Worm (Caenorhabditis elegans) whole organism, young adult: ENCODE measurements around the gene C25F9.15.

Experiments
- C06A6.2 ChIP-seq: fragments of 200-800 bp; sonication (Bioruptor generic); conservative IDR thresholded peaks from 2 replicates; pipeline ENCODE4 v1.3.6; 2022; ENCODE audit warnings: missing genetic modification characterization, missing compliant biosample characterization
- D2030.7 ChIP-seq: fragments of 200-800 bp; sonication (Bioruptor generic); IDR thresholded peaks from 2 replicates; pipeline ENCODE4 v1.3.6; 2022; ENCODE audit warnings: missing genetic modification reagents, missing genetic modification characterization, missing compliant biosample characterization
- F10E7.11 ChIP-seq: sonication (generic microtip); optimal IDR thresholded peaks from 2 replicates; lab custom pipeline; 2017; ENCODE audit warnings: mild to moderate bottlenecking, missing genetic modification characterization, moderate library complexity, missing compliant biosample characterization
- F39B2.1 ChIP-seq: fragments of 200-800 bp; sonication (Bioruptor generic); IDR thresholded peaks from 2 replicates; pipeline ENCODE4 v1.3.6; 2022; ENCODE audit warnings: missing genetic modification reagents, missing genetic modification characterization, missing compliant biosample characterization
- F57A8.1 ChIP-seq: fragments of 200-800 bp; sonication (Bioruptor generic); optimal IDR thresholded peaks from 2 replicates; lab custom pipeline; 2018; ENCODE audit warnings: mild to moderate bottlenecking, missing genetic modification characterization, moderate library complexity, missing compliant biosample characterization
- Y53G8AR.9 ChIP-seq: fragments of 200-800 bp; sonication (Bioruptor generic); conservative IDR thresholded peaks from 2 replicates; pipeline ENCODE4 v1.3.6; 2022; ENCODE audit warnings: missing genetic modification reagents, missing genetic modification characterization, missing compliant biosample characterization
- Y56A3A.18 ChIP-seq: fragments of 200-800 bp; sonication (Bioruptor generic); IDR thresholded peaks from 2 replicates; pipeline ENCODE4 v1.3.6; 2022; ENCODE audit warnings: missing genetic modification reagents, missing genetic modification characterization, missing compliant biosample characterization
- Y67H2A.10 ChIP-seq: fragments of 200-800 bp; sonication (Bioruptor generic); conservative IDR thresholded peaks from 2 replicates; pipeline ENCODE4 v1.3.6; 2022; ENCODE audit warnings: missing genetic modification reagents, missing genetic modification characterization, missing compliant biosample characterization
- Y95B8A.8 ChIP-seq: fragments of 200-800 bp; sonication (Bioruptor generic); IDR thresholded peaks from 2 replicates; pipeline ENCODE4 v1.3.6; 2022; ENCODE audit warnings: missing genetic modification reagents, missing genetic modification characterization, missing compliant biosample characterization
- aptf-2 ChIP-seq: fragments of 200-800 bp; sonication (Bioruptor generic); conservative IDR thresholded peaks from 2 replicates; pipeline ENCODE4 v1.3.6; 2022; ENCODE audit warnings: missing genetic modification reagents, missing genetic modification characterization, missing compliant biosample characterization
- attf-3 ChIP-seq: fragments of 200-800 bp; sonication (Bioruptor generic); conservative IDR thresholded peaks from 2 replicates; pipeline ENCODE4 v1.3.6; 2022; ENCODE audit warnings: missing genetic modification reagents, missing genetic modification characterization, missing compliant biosample characterization
- bed-2 ChIP-seq: fragments of 200-800 bp; sonication (Bioruptor generic); IDR thresholded peaks from 2 replicates; pipeline ENCODE4 v1.3.6; 2022; ENCODE audit warnings: missing genetic modification reagents, missing genetic modification characterization, missing compliant biosample characterization
- cebp-1 ChIP-seq, 2 experiments: fragments of 200-800 bp in 1 of 2; sonication (Bioruptor generic) in 1 of 2; sonication (generic microtip) in 1 of 2; IDR thresholded peaks in 1 of 2; optimal IDR thresholded peaks in 1 of 2; 2 replicates each; pipeline versions ENCODE4 v1.3.6 to Lab custom; 2017 to 2022; ENCODE audit warnings: missing compliant biosample characterization in 2 of 2, missing genetic modification characterization in 2 of 2, mild to moderate bottlenecking in 1 of 2, missing genetic modification reagents in 1 of 2, moderate library complexity in 1 of 2
- ceh-91 ChIP-seq: fragments of 200-800 bp; sonication (Bioruptor generic); IDR thresholded peaks from 2 replicates; pipeline ENCODE4 v1.3.6; 2022; ENCODE audit warnings: missing genetic modification reagents, missing genetic modification characterization, missing compliant biosample characterization
- chd-7 ChIP-seq: sonication (generic microtip); optimal IDR thresholded peaks from 2 replicates; lab custom pipeline; 2016; ENCODE audit warnings: mild to moderate bottlenecking, missing genetic modification characterization, moderate library complexity, missing compliant biosample characterization
- efl-1 ChIP-seq: fragments of 150-350 bp; optimal IDR thresholded peaks from 2 replicates; lab custom pipeline; 2014; ENCODE audit warnings: missing biosample characterization, missing genetic modification reagents, missing genetic modification characterization
- egl-44 ChIP-seq: fragments of 200-800 bp; sonication (Bioruptor generic); IDR thresholded peaks from 2 replicates; pipeline ENCODE4 v1.3.6; 2022; ENCODE audit warnings: missing genetic modification reagents, missing genetic modification characterization, missing compliant biosample characterization
- him-1 ChIP-seq: sonication (generic microtip); optimal IDR thresholded peaks from 2 replicates; lab custom pipeline; 2016; ENCODE audit warnings: missing genotype, missing genetic modification reagents, missing genetic modification characterization, missing compliant biosample characterization
- let-526 ChIP-seq: fragments of 200-800 bp; sonication (Bioruptor generic); IDR thresholded peaks from 2 replicates; pipeline ENCODE4 v1.3.6; 2022; ENCODE audit warnings: missing genetic modification reagents, missing genetic modification characterization, missing compliant biosample characterization
- lin-40 ChIP-seq: sonication (generic microtip); optimal IDR thresholded peaks from 2 replicates; lab custom pipeline; 2016; ENCODE audit warnings: missing genetic modification characterization, mild to moderate bottlenecking, missing compliant biosample characterization, missing genotype, missing genetic modification reagents
- lin-54 ChIP-seq: fragments of 200-800 bp; sonication (Bioruptor generic); optimal IDR thresholded peaks from 2 replicates; lab custom pipeline; 2018; ENCODE audit warnings: mild to moderate bottlenecking, missing genetic modification characterization, missing compliant biosample characterization
- lsl-1 ChIP-seq: fragments of 200-800 bp; sonication (Bioruptor generic); optimal IDR thresholded peaks from 2 replicates; lab custom pipeline; 2018; ENCODE audit warnings: mild to moderate bottlenecking, missing genetic modification characterization, moderate library complexity, missing compliant biosample characterization
- madf-3 ChIP-seq: fragments of 200-800 bp; sonication (Bioruptor generic); IDR thresholded peaks from 2 replicates; pipeline ENCODE4 v1.3.6; 2022; ENCODE audit warnings: missing genetic modification reagents, missing genetic modification characterization, missing compliant biosample characterization
- madf-6 ChIP-seq: fragments of 200-800 bp; sonication (Bioruptor generic); IDR thresholded peaks from 2 replicates; pipeline ENCODE4 v1.3.6; 2022; ENCODE audit warnings: missing genetic modification reagents, missing genetic modification characterization, missing compliant biosample characterization
- mes-4 ChIP-seq: sonication (generic microtip); optimal IDR thresholded peaks from 2 replicates; lab custom pipeline; 2016; ENCODE audit warnings: missing genotype, missing genetic modification characterization, missing compliant biosample characterization
- nhr-120 ChIP-seq: fragments of 200-800 bp; sonication (Bioruptor generic); IDR thresholded peaks from 2 replicates; pipeline ENCODE4 v1.3.6; 2022; ENCODE audit warnings: missing genetic modification characterization, missing compliant biosample characterization
- nhr-80 ChIP-seq: sonication (generic microtip); optimal IDR thresholded peaks from 2 replicates; lab custom pipeline; 2016; ENCODE audit warnings: missing genetic modification characterization, missing compliant biosample characterization
- rcor-1 ChIP-seq: fragments of 200-800 bp; sonication (Bioruptor generic); IDR thresholded peaks from 2 replicates; pipeline ENCODE4 v1.3.6; 2022; ENCODE audit warnings: missing genetic modification reagents, missing genetic modification characterization, missing compliant biosample characterization
- repo-1 ChIP-seq: sonication (generic microtip); optimal IDR thresholded peaks from 2 replicates; lab custom pipeline; 2017; ENCODE audit warnings: mild to moderate bottlenecking, missing genetic modification characterization, missing compliant biosample characterization
- rpc-1 ChIP-seq, 2 experiments: fragments of 150-350 bp in 1 of 2; sonication (generic microtip) in 1 of 2; optimal IDR thresholded peaks; 2 replicates each; lab custom pipeline; 2014 to 2018; ENCODE audit warnings: missing biosample characterization in 1 of 2, missing genetic modification characterization in 1 of 2, missing genetic modification reagents in 1 of 2, missing genotype in 1 of 2
- sdz-38 ChIP-seq: sonication (generic microtip); optimal IDR thresholded peaks from 2 replicates; lab custom pipeline; 2016; ENCODE audit warnings: missing genotype, missing genetic modification characterization, missing compliant biosample characterization
- snpc-4 ChIP-seq, 5 experiments: fragments of 150-350 bp in 1 of 5; sonication (generic microtip) in 4 of 5; optimal IDR thresholded peaks; 2 replicates each; lab custom pipeline; 2014 to 2018; ENCODE audit warnings: missing genetic modification characterization in 5 of 5, missing biosample characterization in 3 of 5, antibody characterized with exemption in 2 of 5, mild to moderate bottlenecking in 2 of 5, missing compliant biosample characterization in 2 of 5, missing genotype in 2 of 5, moderate library complexity in 2 of 5, missing genetic modification reagents in 1 of 5
- zim-3 ChIP-seq: sonication (generic microtip); optimal IDR thresholded peaks from 2 replicates; lab custom pipeline; 2017; ENCODE audit warnings: mild to moderate bottlenecking, missing genetic modification characterization, moderate library complexity, missing compliant biosample characterization
- ztf-3 ChIP-seq: fragments of 200-800 bp; sonication (Bioruptor generic); optimal IDR thresholded peaks from 2 replicates; lab custom pipeline; 2018; ENCODE audit warnings: mild to moderate bottlenecking, missing genetic modification characterization, missing compliant biosample characterization

C25F9.15 gene

DNA sequence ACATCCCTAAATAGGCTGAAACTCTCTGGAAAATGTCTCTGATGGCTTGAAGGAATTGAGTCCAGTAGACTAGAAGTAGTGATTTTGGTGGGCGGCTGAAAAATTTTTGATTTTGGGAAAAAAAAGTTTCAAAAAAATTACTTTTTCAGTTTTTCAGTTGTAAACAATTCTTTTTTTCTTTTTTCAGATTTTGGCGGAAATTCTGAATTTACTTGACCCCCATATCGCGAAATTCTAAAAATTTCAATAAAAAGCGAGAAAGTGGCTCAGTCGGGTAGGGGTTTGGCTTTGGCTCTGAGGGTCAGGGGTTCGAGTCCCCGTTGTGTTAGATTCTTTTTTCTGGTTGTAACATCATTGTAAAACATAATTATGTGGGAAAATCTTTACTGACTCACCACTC is 13.1 kb downstream of the C25F9.15 start, which contains the start of gene srw-85:
TSS of gene srw-85 (minus strand) at position 101 of the 400 bp plus-strand sequence.
- no peak for TF ChIP-seq F10E7.11
- no peak for TF ChIP-seq rpc-1 (optimal IDR thresholded peaks at IDR 0.05; lab: Kevin White, UChicago)
- peak; percentile 16 for TF ChIP-seq rpc-1 (tag; optimal IDR thresholded peaks at IDR 0.05; lab: Kevin White, UChicago)
- no peak for TF ChIP-seq aptf-2 (GFP tag; lab: Robert Waterston, UW)
- no peak for TF ChIP-seq bed-2 (GFP tag; lab: Robert Waterston, UW)
- TF ChIP-seq snpc-4 (GFP tag; optimal IDR thresholded peaks at IDR 0.05; lab: Kevin White, UChicago): no peak
- TF ChIP-seq snpc-4 (tag; optimal IDR thresholded peaks at IDR 0.05; lab: Kevin White, UChicago): no peak
- TF ChIP-seq lin-40 (tag; lab: Kevin White, UChicago): no peak
- no peak for TF ChIP-seq ceh-91
- no peak for TF ChIP-seq zim-3

- TF ChIP-seq cebp-1 (GFP tag; IDR thresholded peaks at IDR 0.05; lab: Robert Waterston, UW): peak; percentile 53; the same call in 1 of the 2 replicates
- peak; percentile 57 for TF ChIP-seq cebp-1 (tag; optimal IDR thresholded peaks at IDR 0.05; lab: Kevin White, UChicago)
- no peak for TF ChIP-seq chd-7 (tag; lab: Kevin White, UChicago)
- TF ChIP-seq snpc-4 (GFP tag; optimal IDR thresholded peaks at IDR 0.05; lab: Kevin White, UChicago): no peak
- TF ChIP-seq snpc-4 (tag; optimal IDR thresholded peaks at IDR 0.05; lab: Kevin White, UChicago): no peak
Observed at ce11 chrV:19432030-19432429, 14.1 kb downstream of the C25F9.15 start.

DNA sequence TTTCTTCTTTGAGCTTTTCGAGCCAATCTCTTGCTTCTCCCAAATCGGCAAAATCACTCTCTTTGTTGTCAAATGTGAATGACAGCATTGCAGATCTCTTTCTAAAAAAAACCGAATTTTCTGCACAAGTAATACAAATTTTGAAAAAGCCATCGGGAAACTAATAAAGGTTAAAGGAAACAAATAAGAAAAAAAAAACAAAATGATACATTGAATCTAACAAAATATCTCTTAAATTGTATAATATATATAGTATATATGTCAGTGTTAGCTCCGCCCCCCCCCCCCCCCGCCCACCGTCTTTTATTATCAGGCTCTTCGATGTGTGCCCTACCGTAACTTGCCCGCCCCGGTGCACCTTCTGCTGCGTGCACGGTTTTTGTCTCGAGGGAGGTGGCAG is 15.0 kb downstream of the C25F9.15 start, which contains the start of gene C25F9.11:
TSS of gene C25F9.11 (minus strand) at position 101 of the 400 bp plus-strand sequence.
- no peak for TF ChIP-seq him-1 (tag; lab: Kevin White, UChicago)
- TF ChIP-seq repo-1: no peak
- no peak for TF ChIP-seq Y53G8AR.9 (GFP tag; lab: Robert Waterston, UW)
- no peak for TF ChIP-seq madf-6
- no peak for TF ChIP-seq C06A6.2 (GFP tag; lab: Robert Waterston, UW)
- TF ChIP-seq zim-3: no peak
- TF ChIP-seq efl-1 (GFP tag; lab: Kevin White, UChicago): no peak
- no peak for TF ChIP-seq F10E7.11
- TF ChIP-seq F39B2.1 (GFP tag; lab: Robert Waterston, UW): no peak
- TF ChIP-seq lin-54 (GFP tag; lab: Kevin White, UChicago): no peak
- no peak for TF ChIP-seq F57A8.1 (GFP tag; lab: Kevin White, UChicago)
- TF ChIP-seq Y95B8A.8: no peak
- TF ChIP-seq snpc-4 (GFP tag; optimal IDR thresholded peaks at IDR 0.05; lab: Kevin White, UChicago): no peak
- no peak for TF ChIP-seq snpc-4 (tag; optimal IDR thresholded peaks at IDR 0.05; lab: Kevin White, UChicago)
- no peak for TF ChIP-seq sdz-38 (tag; lab: Kevin White, UChicago)
- TF ChIP-seq let-526 (GFP tag; lab: Robert Waterston, UW): no peak
- TF ChIP-seq attf-3 (GFP tag; lab: Robert Waterston, UW): no peak
- TF ChIP-seq madf-3 (GFP tag; lab: Robert Waterston, UW): no peak
- TF ChIP-seq bed-2 (GFP tag; lab: Robert Waterston, UW): no peak
- TF ChIP-seq Y67H2A.10: no peak
- TF ChIP-seq, all 124 proteins: peak for 0

DNA sequence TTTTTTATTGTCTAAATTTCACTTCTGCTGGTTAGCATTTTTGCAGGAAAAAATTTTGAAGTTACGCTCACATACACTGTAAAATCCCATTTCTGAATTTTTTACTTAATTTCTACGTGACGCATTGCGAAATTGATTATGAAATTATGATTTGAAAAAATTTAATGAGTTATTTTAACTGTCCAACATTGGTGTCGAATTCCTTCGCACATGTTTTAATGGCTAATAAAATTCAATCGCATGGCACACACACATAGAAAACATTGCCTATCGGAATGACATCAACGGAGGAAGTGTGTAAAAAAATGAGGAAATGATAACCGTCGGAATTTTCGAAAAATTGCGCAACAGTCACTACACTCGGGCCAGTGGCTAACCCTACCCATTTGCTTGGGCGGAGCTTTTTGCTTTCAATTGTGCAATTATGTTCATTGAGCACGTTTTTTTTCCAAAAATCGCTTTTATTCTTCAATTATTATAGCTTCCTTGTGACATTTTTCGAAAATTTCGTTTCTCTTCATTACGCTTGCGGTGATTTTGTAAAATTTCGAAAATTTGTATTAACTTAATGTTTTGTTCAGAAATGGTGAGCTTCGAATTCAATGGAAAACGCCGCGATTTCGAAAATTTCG is 16.0 kb downstream of the C25F9.15 start, which contains the start of gene C25F9.16:
TSS of gene C25F9.16 (plus strand) at position 582 of the 632 bp plus-strand sequence.
- TF ChIP-seq mes-4 (tag; lab: Kevin White, UChicago) (no peak), cebp-1 (GFP tag; IDR thresholded peaks at IDR 0.05; lab: Robert Waterston, UW) (peak; percentile 61; the same call in 1 of the 2 replicates), cebp-1 (tag; optimal IDR thresholded peaks at IDR 0.05; lab: Kevin White, UChicago) (peak; percentile 72), egl-44 (GFP tag; lab: Robert Waterston, UW) (no peak), lin-54 (GFP tag; lab: Kevin White, UChicago) (no peak), ceh-91 (no peak)

ce11 chrV:19436307-19436706 is 18.4 kb downstream of the C25F9.15 start, which contains the start of gene C25F9.14:
Gene C25F9.14 (plus strand): TSS chrV:19436484.
- TF ChIP-seq Y56A3A.18 (GFP tag; lab: Robert Waterston, UW) (no peak), lsl-1 (GFP tag; lab: Kevin White, UChicago) (no peak), nhr-80 (peak; percentile 51), cebp-1 (GFP tag; IDR thresholded peaks at IDR 0.05; lab: Robert Waterston, UW) (peak; percentile 51; the same call in 1 of the 2 replicates), cebp-1 (tag; optimal IDR thresholded peaks at IDR 0.05; lab: Kevin White, UChicago) (peak; percentile 80), ztf-3 (no peak), D2030.7 (GFP tag; lab: Robert Waterston, UW) (no peak), madf-3 (GFP tag; lab: Robert Waterston, UW) (no peak), rcor-1 (GFP tag; lab: Robert Waterston, UW) (no peak), nhr-120 (GFP tag; lab: Robert Waterston, UW) (no peak)
